Worm (Caenorhabditis elegans): ENCODE data around the gene egl-3.

The egl-3 gene

ce11 chrV:10168870-10169269 lies 4.7 kb downstream of the egl-3 start:
- TF ChIP-seq daf-12 (tag; optimal IDR thresholded peaks at IDR 0.05) (no peak), mml-1 (tag; optimal IDR thresholded peaks at IDR 0.05) (no peak), nhr-77 (tag; optimal IDR thresholded peaks at IDR 0.05) (no peak), ama-1 (optimal IDR thresholded peaks at IDR 0.05) (no peak), tbx-2 (tag; optimal IDR thresholded peaks at IDR 0.05) (no peak)

- TF ChIP-seq skn-1 (tag; optimal IDR thresholded peaks at IDR 0.05) (no peak), lin-39 (tag; optimal IDR thresholded peaks at IDR 0.05) (no peak), ceh-16 (tag; optimal IDR thresholded peaks at IDR 0.05) (no peak), ceh-28 (tag; optimal IDR thresholded peaks at IDR 0.05) (no peak), egl-5 (tag; optimal IDR thresholded peaks at IDR 0.05) (no peak), lin-15B (tag; optimal IDR thresholded peaks at IDR 0.05) (no peak), fkh-10 (GFP tag; optimal IDR thresholded peaks at IDR 0.05) (no peak)
Measured at ce11 chrV:10166368-10166767, 7.2 kb downstream of the egl-3 start, which contains the start of gene C51E3.6. C51E3.6 (minus strand) TSS chrV:10166468.

- no peak for TF ChIP-seq fos-1 (tag; optimal IDR thresholded peaks at IDR 0.05)
- peak; percentile 70 for TF ChIP-seq skn-1 (tag; optimal IDR thresholded peaks at IDR 0.05)
- peak; percentile 94 for TF ChIP-seq elt-2 (tag; optimal IDR thresholded peaks at IDR 0.05)
- no peak for TF ChIP-seq ceh-82 (tag; optimal IDR thresholded peaks at IDR 0.05)
- TF ChIP-seq mml-1 (tag; optimal IDR thresholded peaks at IDR 0.05) = no peak
- TF ChIP-seq pqm-1 (tag; optimal IDR thresholded peaks at IDR 0.05) = peak; percentile 96
- no peak for TF ChIP-seq nhr-23 (tag; optimal IDR thresholded peaks at IDR 0.05)
- TF ChIP-seq ceh-16 (tag; optimal IDR thresholded peaks at IDR 0.05) = no peak
- no peak for TF ChIP-seq egl-27 (tag; optimal IDR thresholded peaks at IDR 0.05)
- TF ChIP-seq nhr-25 (tag; optimal IDR thresholded peaks at IDR 0.05) = no peak
- TF ChIP-seq unc-62 (GFP tag; optimal IDR thresholded peaks at IDR 0.05) = no peak
- TF ChIP-seq jun-1 (tag; optimal IDR thresholded peaks at IDR 0.05) = peak; percentile 39
- TF ChIP-seq elt-1 (tag; optimal IDR thresholded peaks at IDR 0.05) = no peak
- no peak for TF ChIP-seq sea-2 (GFP tag; optimal IDR thresholded peaks at IDR 0.05)
- no peak for TF ChIP-seq snpc-4 (tag; optimal IDR thresholded peaks at IDR 0.05)
- no peak for TF ChIP-seq nhr-237 (tag; optimal IDR thresholded peaks at IDR 0.05)
- TF ChIP-seq mdl-1 (tag; optimal IDR thresholded peaks at IDR 0.05) = peak; percentile 24
- no peak for TF ChIP-seq hmg-11 (tag; optimal IDR thresholded peaks at IDR 0.05)
- TF ChIP-seq nhr-28 (tag; optimal IDR thresholded peaks at IDR 0.05) = no peak
- TF ChIP-seq ZK546.5 (tag; optimal IDR thresholded peaks at IDR 0.05) = no peak
- no peak for TF ChIP-seq tbx-2 (tag; optimal IDR thresholded peaks at IDR 0.05)
- no peak for TF ChIP-seq nhr-43 (tag; optimal IDR thresholded peaks at IDR 0.05; ENCODE audit: poor library complexity, severe bottlenecking)
- no peak for TF ChIP-seq ztf-11 (tag; optimal IDR thresholded peaks at IDR 0.05)
- TF ChIP-seq ceh-28 (tag; optimal IDR thresholded peaks at IDR 0.05) = no peak
- no peak for TF ChIP-seq nfya-1 (tag; optimal IDR thresholded peaks at IDR 0.05; ENCODE audit: insufficient read depth)
- TF ChIP-seq nhr-11 (tag; optimal IDR thresholded peaks at IDR 0.05) = no peak
- no peak for TF ChIP-seq ztf-4 (tag; optimal IDR thresholded peaks at IDR 0.05)
- TF ChIP-seq fkh-10 (GFP tag; optimal IDR thresholded peaks at IDR 0.05) = no peak
- no peak for TF ChIP-seq elt-3 (tag; optimal IDR thresholded peaks at IDR 0.05)
- no peak for TF ChIP-seq nhr-76 (tag; optimal IDR thresholded peaks at IDR 0.05)
- TF ChIP-seq zag-1 (tag; optimal IDR thresholded peaks at IDR 0.05) = no peak
- no peak for TF ChIP-seq egl-5 (tag; optimal IDR thresholded peaks at IDR 0.05)
- TF ChIP-seq pha-4 (tag; optimal IDR thresholded peaks at IDR 0.05) = peak; percentile 15
- TF ChIP-seq eor-1 (tag; optimal IDR thresholded peaks at IDR 0.05) = no peak
- TF ChIP-seq ama-1 (optimal IDR thresholded peaks at IDR 0.05) = no peak
- no peak for TF ChIP-seq lin-39 (tag; optimal IDR thresholded peaks at IDR 0.05)
- TF ChIP-seq aly-2 (tag; optimal IDR thresholded peaks at IDR 0.05) = no peak
- no peak for TF ChIP-seq nhr-12 (tag; optimal IDR thresholded peaks at IDR 0.05)
Measured at ce11 chrV:10160954-10161353, 12.6 kb downstream of the egl-3 start, which contains the start of gene C51E3.10. C51E3.10 (minus strand) TSS chrV:10161134.
